Worm (Caenorhabditis elegans): ENCODE measurements around the gene bath-38.

- TF ChIP-seq nhr-237 (tag; optimal IDR thresholded peaks at IDR 0.05) = no peak
- TF ChIP-seq zag-1 (tag; optimal IDR thresholded peaks at IDR 0.05) = no peak
- no peak for TF ChIP-seq ama-1 (optimal IDR thresholded peaks at IDR 0.05)
- TF ChIP-seq nhr-77 (tag; optimal IDR thresholded peaks at IDR 0.05) = no peak
- TF ChIP-seq aly-2 (tag; optimal IDR thresholded peaks at IDR 0.05) = no peak
- TF ChIP-seq nhr-12 (tag; optimal IDR thresholded peaks at IDR 0.05) = no peak
- TF ChIP-seq R02D3.7 (tag; optimal IDR thresholded peaks at IDR 0.05) = no peak
Measured at ce11 chrII:10017528-10017927, 27.5 kb downstream of the bath-38 start.
